Fruit fly (Drosophila melanogaster) whole organism, pupa: ENCODE results near the gene CG8507.

ENCODE experiments used
- CG10348 ChIP-seq: fragments of 200-800 bp; sonication (Bioruptor generic); IDR thresholded peaks from 2 replicates; pipeline ENCODE4 v1.3.6; 2022; ENCODE audit warnings: missing biosample characterization, missing genetic modification characterization
- CG12605 ChIP-seq: fragments of 200-800 bp; sonication (Bioruptor generic); IDR thresholded peaks from 2 replicates; pipeline ENCODE4 v1.3.6; 2022; ENCODE audit warnings: missing biosample characterization, missing genetic modification characterization
- CG13204 ChIP-seq: fragments of 200-800 bp; sonication (Bioruptor generic); optimal IDR thresholded peaks from 2 replicates; lab custom pipeline; 2018; ENCODE audit warnings: missing biosample characterization, mild to moderate bottlenecking, missing genetic modification characterization, moderate library complexity
- CG14655 ChIP-seq: fragments of 200-800 bp; sonication (Bioruptor generic); optimal IDR thresholded peaks from 3 replicates; lab custom pipeline; 2017; ENCODE audit warnings: mild to moderate bottlenecking, missing biosample characterization, missing genetic modification reagents, missing genetic modification characterization
- CG15710 ChIP-seq: fragments of 200-800 bp; sonication (Bioruptor generic); optimal IDR thresholded peaks from 2 replicates; lab custom pipeline; 2018; ENCODE audit warnings: missing biosample characterization, mild to moderate bottlenecking, missing genetic modification characterization, moderate library complexity
- CG17806 ChIP-seq: fragments of 200-800 bp; sonication (Bioruptor generic); optimal IDR thresholded peaks from 2 replicates; lab custom pipeline; 2018; ENCODE audit warnings: missing biosample characterization, mild to moderate bottlenecking, missing genetic modification characterization, moderate library complexity
- CG32121 ChIP-seq: fragments of 200-800 bp; sonication (Bioruptor generic); IDR thresholded peaks from 2 replicates; pipeline ENCODE4 v1.3.6; 2022; ENCODE audit warnings: missing biosample characterization, missing genetic modification characterization
- CG34367 ChIP-seq: fragments of 200-800 bp; sonication (Bioruptor generic); optimal IDR thresholded peaks from 2 replicates; lab custom pipeline; 2018; ENCODE audit warnings: missing biosample characterization, mild to moderate bottlenecking, missing genetic modification characterization
- CG4496 ChIP-seq: fragments of 200-800 bp; sonication (Bioruptor generic); IDR thresholded peaks from 3 replicates; pipeline ENCODE4 v1.3.6; 2022; ENCODE audit warnings: missing biosample characterization, missing genetic modification characterization
- CG8159 ChIP-seq: fragments of 200-800 bp; sonication (Bioruptor generic); optimal IDR thresholded peaks from 3 replicates; lab custom pipeline; 2018; ENCODE audit warnings: missing biosample characterization, mild to moderate bottlenecking, missing genetic modification characterization, moderate library complexity
- CG8301 ChIP-seq: fragments of 200-800 bp; sonication (Bioruptor generic); optimal IDR thresholded peaks from 2 replicates; lab custom pipeline; 2018; ENCODE audit warnings: missing biosample characterization, mild to moderate bottlenecking, missing genetic modification characterization
- CG9948 ChIP-seq: fragments of 200-800 bp; sonication (Bioruptor generic); optimal IDR thresholded peaks from 2 replicates; lab custom pipeline; 2018; ENCODE audit warnings: missing biosample characterization, mild to moderate bottlenecking, missing genetic modification characterization, moderate library complexity
- D1 ChIP-seq: fragments of 200-800 bp; sonication (Bioruptor generic); optimal IDR thresholded peaks from 2 replicates; lab custom pipeline; 2018; ENCODE audit warnings: missing biosample characterization, mild to moderate bottlenecking, missing genetic modification characterization, moderate library complexity
- EcR ChIP-seq: fragments of 200-800 bp; sonication (Bioruptor generic); optimal IDR thresholded peaks from 3 replicates; lab custom pipeline; 2019; ENCODE audit warnings: missing biosample characterization, missing genetic modification characterization, mild to moderate bottlenecking, moderate library complexity, missing genetic modification reagents
- Ets98B ChIP-seq: fragments of 200-800 bp; sonication (Bioruptor generic); IDR thresholded peaks from 2 replicates; pipeline ENCODE4 v1.3.6; 2022; ENCODE audit warnings: missing biosample characterization, missing genetic modification characterization
- Pif1A ChIP-seq: fragments of 200-800 bp; sonication (Bioruptor generic); optimal IDR thresholded peaks from 3 replicates; lab custom pipeline; 2016; ENCODE audit warnings: missing biosample characterization, missing genetic modification characterization
- Pif1B ChIP-seq: fragments of 200-800 bp; sonication (Bioruptor generic); optimal IDR thresholded peaks from 3 replicates; lab custom pipeline; 2016; ENCODE audit warnings: missing biosample characterization, missing genetic modification characterization
- Snoo ChIP-seq: fragments of 200-800 bp; sonication (Bioruptor generic); optimal IDR thresholded peaks from 3 replicates; lab custom pipeline; 2017; ENCODE audit warnings: missing biosample characterization, mild to moderate bottlenecking, missing genetic modification characterization, inconsistent platforms
- fd96Ca ChIP-seq: fragments of 200-800 bp; sonication (Bioruptor generic); IDR thresholded peaks from 3 replicates; pipeline ENCODE4 v1.3.6; 2022; ENCODE audit warnings: missing biosample characterization, missing genetic modification characterization
- gl ChIP-seq: fragments of 200-800 bp; sonication (Bioruptor generic); optimal IDR thresholded peaks from 2 replicates; lab custom pipeline; 2018; ENCODE audit warnings: missing biosample characterization, mild to moderate bottlenecking, missing genetic modification characterization
- rn ChIP-seq: fragments of 200-800 bp; sonication (Bioruptor generic); IDR thresholded peaks from 2 replicates; pipeline ENCODE4 v1.3.6; 2022; ENCODE audit warnings: missing biosample characterization, missing genetic modification characterization

Gene CG8507

DNA sequence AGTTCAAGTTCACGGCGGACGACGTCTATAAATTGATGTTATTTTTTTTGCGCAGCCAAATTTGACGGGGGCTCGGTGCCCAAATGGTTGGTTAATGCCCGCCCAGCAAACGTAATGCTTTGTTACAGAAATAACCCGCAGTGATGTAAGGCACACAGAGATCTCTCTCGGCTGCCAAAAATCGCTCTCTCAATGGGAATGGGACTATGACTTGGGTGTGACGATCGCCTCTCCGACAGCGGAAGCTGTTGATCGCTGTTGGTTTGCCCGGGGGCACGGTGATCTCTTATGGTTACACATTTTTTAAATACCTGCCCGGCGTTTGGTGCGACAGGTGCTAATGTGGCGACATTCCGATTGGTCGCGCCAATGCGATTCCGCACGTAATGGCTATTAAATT lies 21.2 kb upstream of the CG8507 start:
- no peak for TF ChIP-seq gl (tag; lab: Kevin White, UChicago)
- peak; percentile 46; the same call in 1 of the 2 replicates for TF ChIP-seq CG32121 (GFP tag; lab: Robert Waterston, UW)

DNA sequence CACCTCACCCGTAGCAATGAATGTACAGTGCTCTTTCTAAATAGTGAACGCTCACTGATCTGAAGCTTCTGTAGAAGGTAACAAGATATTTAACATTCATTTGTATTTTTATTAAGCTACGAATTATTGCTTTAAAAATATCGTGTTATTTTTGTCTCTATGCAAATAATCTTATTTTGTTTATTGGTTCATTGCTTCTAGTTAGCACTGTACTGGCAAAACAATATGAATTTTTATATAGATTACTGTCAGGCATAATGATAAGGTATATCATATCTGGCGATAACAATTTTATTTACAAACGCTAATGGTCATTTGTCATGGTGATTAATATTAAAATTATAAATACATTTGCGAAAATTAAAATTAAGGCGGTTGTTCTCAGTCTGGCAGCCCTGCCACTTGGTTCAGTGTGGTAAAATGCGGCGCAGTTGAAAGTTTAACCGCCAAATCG lies 19.7 kb upstream of the CG8507 start, which contains the start of gene CG9471:
TSS of gene CG9471 (minus strand) at position 24 of the 454 bp plus-strand sequence.
- TF ChIP-seq Snoo (tag; lab: Kevin White, UChicago): peak; percentile 92
- peak; percentile 89 for TF ChIP-seq CG34367 (tag; lab: Kevin White, UChicago)
- peak; percentile 42; the same call in 1 of the 3 replicates for TF ChIP-seq fd96Ca (GFP tag; lab: Robert Waterston, UW)
- peak; percentile 93 for TF ChIP-seq CG17806
- peak; percentile 91 for TF ChIP-seq CG8159 (tag; lab: Kevin White, UChicago)
- peak; percentile 94 for TF ChIP-seq CG12605
- peak; percentile 82 for TF ChIP-seq rn (GFP tag; lab: Robert Waterston, UW)
- peak; percentile 95 for TF ChIP-seq Pif1A (GFP tag; lab: Kevin White, UChicago)
- peak; percentile 97 for TF ChIP-seq CG4496
- peak; percentile 89 for TF ChIP-seq CG9948 (tag; lab: Kevin White, UChicago)
- peak; percentile 59 for TF ChIP-seq CG10348
- TF ChIP-seq gl (tag; lab: Kevin White, UChicago): peak; percentile 77
- TF ChIP-seq EcR (GFP tag; lab: Kevin White, UChicago): peak; percentile 25
- peak; percentile 93 for TF ChIP-seq Pif1B (GFP tag; lab: Kevin White, UChicago)
- no peak for TF ChIP-seq CG14655
- TF ChIP-seq CG13204 (GFP tag; lab: Kevin White, UChicago): no peak
- peak; percentile 91 for TF ChIP-seq CG15710
- peak; percentile 91 for TF ChIP-seq CG8301 (tag; lab: Kevin White, UChicago)
- peak; percentile 95 for TF ChIP-seq Ets98B
- no peak for TF ChIP-seq D1 (tag; lab: Kevin White, UChicago)
- TF ChIP-seq CG32121 (GFP tag; lab: Robert Waterston, UW): peak; percentile 91
- TF ChIP-seq, all 21 proteins: peak for 18

DNA sequence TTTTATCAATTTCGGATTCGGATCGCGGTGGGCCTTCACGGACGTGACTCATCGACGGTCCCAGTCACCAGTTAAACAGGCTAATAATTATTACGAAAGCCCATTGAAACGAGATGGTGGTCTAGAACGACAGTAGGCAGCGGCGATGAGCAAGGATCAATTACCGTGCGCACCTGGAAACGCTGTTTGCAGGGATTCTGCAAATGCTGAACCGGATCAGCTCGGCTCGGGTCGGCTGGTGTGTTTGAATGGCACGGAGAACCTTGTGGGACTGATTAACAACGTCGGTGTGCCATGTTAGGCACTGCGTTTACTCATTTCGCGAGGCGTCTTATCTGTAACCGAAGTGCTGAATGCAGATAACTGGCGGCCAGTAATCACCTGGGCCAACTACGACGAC lies 17.1 kb upstream of the CG8507 start, which contains the start of gene Whamy:
TSS of gene Whamy (minus strand) at position 273 of the 400 bp plus-strand sequence.
- TF ChIP-seq D1 (tag; lab: Kevin White, UChicago): no peak
- no peak for TF ChIP-seq Pif1A (GFP tag; lab: Kevin White, UChicago)
- no peak for TF ChIP-seq CG10348
- no peak for TF ChIP-seq CG17806
- TF ChIP-seq CG14655: no peak
- no peak for TF ChIP-seq Ets98B
- TF ChIP-seq fd96Ca (GFP tag; lab: Robert Waterston, UW): no peak
- no peak for TF ChIP-seq CG34367 (tag; lab: Kevin White, UChicago)
- no peak for TF ChIP-seq CG8159 (tag; lab: Kevin White, UChicago)
- TF ChIP-seq CG9948 (tag; lab: Kevin White, UChicago): no peak
- no peak for TF ChIP-seq CG15710
- TF ChIP-seq, all 21 proteins: peak for 0

DNA sequence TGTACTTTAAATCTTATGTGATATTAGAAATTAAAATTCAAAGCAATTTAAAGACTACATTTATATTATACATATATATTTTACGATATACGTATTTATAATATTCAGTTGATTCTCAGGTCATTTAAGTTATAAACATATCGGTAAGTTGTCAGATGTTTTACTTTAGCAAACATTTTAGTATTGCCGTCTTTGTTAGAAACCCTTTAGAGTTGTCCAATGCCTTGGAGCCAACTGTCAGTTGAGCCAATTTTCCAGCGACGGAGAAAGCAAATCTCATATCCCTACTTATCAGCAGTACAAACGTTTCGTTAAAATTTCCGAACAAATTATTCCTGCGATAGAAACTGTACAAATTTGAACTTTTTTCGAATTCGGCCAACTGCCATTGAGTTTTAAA lies 16.5 kb upstream of the CG8507 start, which contains the start of gene topi:
TSS of gene topi (plus strand) at position 301 of the 400 bp plus-strand sequence.
- TF ChIP-seq gl (tag; lab: Kevin White, UChicago): no peak
- TF ChIP-seq CG10348: no peak
- no peak for TF ChIP-seq CG14655
- TF ChIP-seq CG8159 (tag; lab: Kevin White, UChicago): no peak
- no peak for TF ChIP-seq CG15710
- no peak for TF ChIP-seq CG4496
- no peak for TF ChIP-seq D1 (tag; lab: Kevin White, UChicago)
- no peak for TF ChIP-seq CG32121 (GFP tag; lab: Robert Waterston, UW)
- no peak for TF ChIP-seq CG13204 (GFP tag; lab: Kevin White, UChicago)
- TF ChIP-seq CG12605: no peak

DNA sequence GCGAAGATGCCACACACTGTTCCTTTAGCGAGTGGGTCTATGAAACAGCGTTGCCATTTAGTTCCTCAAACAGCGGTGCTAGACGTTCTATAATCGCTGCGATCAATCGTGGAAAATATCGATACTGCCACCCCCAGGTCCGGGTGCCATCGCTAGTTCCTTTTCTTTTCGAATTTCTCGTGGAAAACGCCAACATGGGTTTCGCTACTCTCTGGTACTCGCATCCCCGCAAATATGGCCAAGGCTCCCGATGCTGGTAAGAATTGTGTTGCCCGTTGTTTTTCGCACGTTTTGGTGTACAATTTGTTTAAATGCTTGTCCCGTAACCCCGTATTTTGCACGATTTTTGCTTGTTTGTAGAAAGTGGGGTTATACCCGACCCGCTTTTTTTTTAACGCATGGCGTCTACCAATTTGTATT lies 13.3 kb upstream of the CG8507 start, which contains the start of gene RpS29:
TSS of gene RpS29 (plus strand) at position 102 of the 420 bp plus-strand sequence.
- TF ChIP-seq CG13204 (GFP tag; lab: Kevin White, UChicago) (no peak), CG8301 (tag; lab: Kevin White, UChicago) (peak; percentile 16), CG10348 (no peak), CG12605 (peak; percentile 26; the same call in 1 of the 2 replicates), CG17806 (no peak), fd96Ca (GFP tag; lab: Robert Waterston, UW) (peak; percentile 54; the same call in 1 of the 3 replicates), CG9948 (tag; lab: Kevin White, UChicago) (no peak), Snoo (tag; lab: Kevin White, UChicago) (peak; percentile 64), CG14655 (no peak), D1 (tag; lab: Kevin White, UChicago) (no peak), Pif1A (GFP tag; lab: Kevin White, UChicago) (no peak), Ets98B (peak; percentile 57), CG4496 (peak; percentile 78; the same call in 2 of the 3 replicates), rn (GFP tag; lab: Robert Waterston, UW) (peak; percentile 38; the same call in 1 of the 2 replicates), CG8159 (tag; lab: Kevin White, UChicago) (peak; percentile 41), CG32121 (GFP tag; lab: Robert Waterston, UW) (peak; percentile 26; the same call in 1 of the 2 replicates), CG34367 (tag; lab: Kevin White, UChicago) (peak; percentile 30), gl (tag; lab: Kevin White, UChicago) (peak; percentile 17), CG15710 (peak; percentile 17), Pif1B (GFP tag; lab: Kevin White, UChicago) (no peak), EcR (GFP tag; lab: Kevin White, UChicago) (peak; percentile 22)

DNA sequence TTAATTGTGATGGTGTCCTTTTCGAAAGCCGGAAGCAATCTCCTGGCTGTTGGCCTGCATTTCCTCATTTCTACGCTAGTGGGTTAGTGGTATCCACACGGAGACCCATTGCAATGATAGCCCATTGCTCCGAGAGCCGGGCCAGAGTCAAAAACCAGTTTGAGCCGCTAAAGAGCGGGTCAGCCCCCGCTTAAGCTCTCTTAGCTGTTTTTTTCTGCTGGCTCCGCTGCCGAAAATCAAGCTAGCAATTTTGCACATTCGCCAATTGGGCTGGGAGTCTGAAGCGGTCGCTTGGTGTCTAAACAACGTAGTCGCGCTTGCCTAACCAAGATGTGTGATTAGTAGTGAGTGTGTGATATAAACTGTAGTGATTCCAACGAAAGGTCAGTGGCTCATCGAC lies 11.5 kb upstream of the CG8507 start, which contains the start of gene CG12947:
TSS of gene CG12947 (plus strand) at position 301 of the 400 bp plus-strand sequence.
- TF ChIP-seq CG32121 (GFP tag; lab: Robert Waterston, UW): 0 out of 2 replicates have a peak, but pooled peaks have one; percentile 12
- no peak for TF ChIP-seq CG12605
- TF ChIP-seq CG8301 (tag; lab: Kevin White, UChicago): no peak
- peak; percentile 30 for TF ChIP-seq EcR (GFP tag; lab: Kevin White, UChicago)
- TF ChIP-seq gl (tag; lab: Kevin White, UChicago): no peak
- no peak for TF ChIP-seq fd96Ca (GFP tag; lab: Robert Waterston, UW)
- TF ChIP-seq CG4496: peak; percentile 21; the same call in 1 of the 3 replicates
